Worm (Caenorhabditis elegans): Measurements from ENCODE around the gene daf-42.

The daf-42 gene

DNA sequence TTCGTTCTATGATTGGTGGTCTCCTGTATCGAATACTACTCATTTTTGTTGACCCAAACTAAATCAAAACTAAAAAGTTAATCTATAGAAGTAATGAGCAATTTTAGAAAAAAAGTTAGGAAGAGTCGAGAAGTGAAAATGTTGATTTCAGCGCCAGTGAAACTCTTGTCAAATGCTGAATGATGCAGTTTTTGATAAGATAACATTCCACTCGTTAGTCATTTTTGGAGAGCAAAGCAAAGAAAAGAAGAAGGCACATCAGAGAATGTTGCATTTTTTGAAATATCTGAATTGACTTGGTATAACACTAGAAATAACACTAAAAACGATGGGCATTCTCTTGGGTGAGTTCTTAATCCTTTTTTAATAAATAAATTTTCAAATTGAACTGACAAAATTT lies 17.7 kb downstream of the daf-42 start, which contains the start of gene sqst-2:
sqst-2 (minus strand) TSS at position 58 of the 400 bp plus-strand sequence.
- TF ChIP-seq nhr-76 (tag; optimal IDR thresholded peaks at IDR 0.05): no peak
- TF ChIP-seq mep-1 (tag; optimal IDR thresholded peaks at IDR 0.05): no peak
- no peak for TF ChIP-seq ham-2 (GFP tag; optimal IDR thresholded peaks at IDR 0.05)
- TF ChIP-seq lin-13 (tag; optimal IDR thresholded peaks at IDR 0.05): no peak
- no peak for TF ChIP-seq mab-5 (tag; optimal IDR thresholded peaks at IDR 0.05)
- TF ChIP-seq drap-1 (GFP tag; optimal IDR thresholded peaks at IDR 0.05): no peak
- TF ChIP-seq nhr-237 (tag; optimal IDR thresholded peaks at IDR 0.05): no peak
- no peak for TF ChIP-seq nhr-28 (tag; optimal IDR thresholded peaks at IDR 0.05)
- no peak for TF ChIP-seq bed-3 (GFP tag; optimal IDR thresholded peaks at IDR 0.05)
- TF ChIP-seq nhr-12 (tag; optimal IDR thresholded peaks at IDR 0.05): no peak

DNA sequence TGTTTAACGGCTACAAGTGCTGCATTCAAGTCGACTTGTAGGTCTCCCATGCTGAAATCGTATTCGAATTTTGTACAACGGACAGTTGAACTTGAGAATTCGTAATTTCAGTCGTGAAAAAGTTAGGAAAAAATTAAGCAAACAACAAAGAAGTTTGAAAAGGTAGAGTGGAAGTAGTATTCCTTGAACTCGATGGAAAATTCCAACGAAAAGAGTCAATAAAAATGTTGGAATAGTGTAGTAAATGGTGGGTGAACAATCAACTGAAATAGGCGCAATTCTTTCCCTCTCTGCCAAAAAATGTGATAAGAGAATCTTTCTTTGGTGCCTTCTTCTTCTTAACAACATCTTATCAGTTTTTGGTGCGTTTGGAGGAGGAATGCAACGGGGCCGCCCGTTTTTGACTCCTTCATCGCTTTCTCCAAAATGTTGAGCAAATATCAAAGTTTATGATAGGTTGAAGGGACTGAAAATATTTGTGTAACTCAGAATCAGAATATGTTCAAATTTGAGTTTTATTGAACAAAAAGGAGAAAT lies 20.0 kb downstream of the daf-42 start, which contains the start of gene ifo-1:
ifo-1 (minus strand) TSS at position 51 of the 537 bp plus-strand sequence.
- TF ChIP-seq unc-120 (tag; optimal IDR thresholded peaks at IDR 0.05; ENCODE audit: poor library complexity, severe bottlenecking) (no peak), blmp-1 (tag; optimal IDR thresholded peaks at IDR 0.05) (no peak), ham-2 (GFP tag; optimal IDR thresholded peaks at IDR 0.05) (no peak), zip-8 (tag; optimal IDR thresholded peaks at IDR 0.05) (no peak), nhr-28 (tag; optimal IDR thresholded peaks at IDR 0.05) (no peak), lsy-2 (tag; optimal IDR thresholded peaks at IDR 0.05) (no peak), ceh-39 (tag; optimal IDR thresholded peaks at IDR 0.05) (no peak), bed-3 (GFP tag; optimal IDR thresholded peaks at IDR 0.05) (no peak), cnd-1 (tag; optimal IDR thresholded peaks at IDR 0.05) (no peak), sptf-1 (tag; optimal IDR thresholded peaks at IDR 0.05) (no peak), ztf-11 (tag; optimal IDR thresholded peaks at IDR 0.05) (no peak), ceh-43 (GFP tag; optimal IDR thresholded peaks at IDR 0.05) (no peak), hlh-1 (tag; optimal IDR thresholded peaks at IDR 0.05) (no peak), M03D4.4 (tag; optimal IDR thresholded peaks at IDR 0.05) (no peak), nhr-12 (tag; optimal IDR thresholded peaks at IDR 0.05) (no peak)

DNA sequence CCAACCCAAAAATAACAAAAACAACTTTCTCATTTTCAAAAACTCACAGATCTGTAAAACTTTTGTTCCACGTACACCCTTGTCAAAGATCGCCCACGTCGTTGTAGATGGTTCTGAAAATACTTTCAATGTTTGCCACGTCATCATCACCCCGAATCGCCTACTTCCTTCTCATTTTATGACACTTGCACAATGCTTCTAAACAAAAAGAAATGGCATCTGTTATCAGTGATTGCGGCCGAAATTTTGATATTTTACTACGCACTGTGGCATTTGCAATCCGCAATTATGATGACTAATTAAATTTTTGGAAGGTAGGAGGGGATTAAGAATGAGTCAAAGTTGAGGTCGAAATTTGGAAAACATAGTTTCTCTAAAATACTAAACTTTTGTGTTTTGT lies 21.0 kb downstream of the daf-42 start:
- TF ChIP-seq unc-39 (tag; optimal IDR thresholded peaks at IDR 0.05) (no peak), unc-120 (tag; optimal IDR thresholded peaks at IDR 0.05; ENCODE audit: poor library complexity, severe bottlenecking) (no peak), mep-1 (tag; optimal IDR thresholded peaks at IDR 0.05) (no peak), lin-13 (tag; optimal IDR thresholded peaks at IDR 0.05) (no peak), bed-3 (GFP tag; optimal IDR thresholded peaks at IDR 0.05) (no peak)

DNA sequence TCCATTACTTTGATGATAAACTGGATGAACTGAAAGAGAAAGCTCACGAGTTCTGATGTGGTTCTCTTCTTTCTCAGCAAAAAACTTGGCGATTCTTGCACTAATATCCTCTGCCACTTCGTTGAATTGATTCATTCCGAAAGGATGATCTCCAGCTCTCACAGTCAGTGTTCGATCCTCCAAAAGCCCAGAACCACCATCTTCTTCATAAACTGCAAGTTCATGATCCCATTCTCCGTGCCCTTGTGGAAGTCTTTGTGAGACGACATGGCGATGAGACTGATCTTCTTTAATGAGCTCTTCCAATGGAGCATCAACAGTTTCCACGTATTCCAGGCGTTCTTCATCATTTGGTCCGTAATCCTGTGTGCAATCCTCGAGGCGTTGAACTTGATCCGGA lies 21.7 kb downstream of the daf-42 start:
- TF ChIP-seq lin-13 (tag; optimal IDR thresholded peaks at IDR 0.05): no peak
- TF ChIP-seq M03D4.4 (tag; optimal IDR thresholded peaks at IDR 0.05): no peak
- TF ChIP-seq flh-1 (GFP tag; optimal IDR thresholded peaks at IDR 0.05): no peak
- TF ChIP-seq elt-3 (tag; optimal IDR thresholded peaks at IDR 0.05): no peak
- no peak for TF ChIP-seq zip-8 (tag; optimal IDR thresholded peaks at IDR 0.05)
- no peak for TF ChIP-seq nhr-12 (tag; optimal IDR thresholded peaks at IDR 0.05)
- no peak for TF ChIP-seq tbx-8 (GFP tag; optimal IDR thresholded peaks at IDR 0.05)
- TF ChIP-seq pha-4 (tag; optimal IDR thresholded peaks at IDR 0.05): no peak
- no peak for TF ChIP-seq bed-3 (GFP tag; optimal IDR thresholded peaks at IDR 0.05)
- no peak for TF ChIP-seq unc-120 (tag; optimal IDR thresholded peaks at IDR 0.05; ENCODE audit: poor library complexity, severe bottlenecking)
- no peak for TF ChIP-seq cnd-1 (tag; optimal IDR thresholded peaks at IDR 0.05)
- TF ChIP-seq sem-2 (GFP tag; optimal IDR thresholded peaks at IDR 0.05): no peak

DNA sequence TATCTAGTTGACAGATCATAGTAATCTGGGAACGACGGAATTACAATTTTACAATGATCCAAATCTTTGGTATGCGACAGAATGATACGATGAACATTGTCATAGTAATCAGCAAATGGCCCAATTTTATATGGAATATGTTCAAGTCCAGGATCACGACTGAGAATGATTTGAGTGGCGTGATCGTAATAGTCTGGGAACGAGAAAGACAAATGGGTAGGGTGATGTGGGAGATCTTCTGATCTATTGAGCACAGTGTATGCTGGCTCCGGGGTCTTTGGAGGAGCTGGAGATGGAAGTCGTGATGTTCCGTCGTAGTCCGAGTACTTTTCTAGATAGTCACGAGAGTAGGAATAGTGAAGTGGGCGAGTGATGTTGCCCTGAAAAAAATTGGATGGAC lies 22.7 kb downstream of the daf-42 start:
- TF ChIP-seq pha-4 (tag; optimal IDR thresholded peaks at IDR 0.05) (no peak), drap-1 (GFP tag; optimal IDR thresholded peaks at IDR 0.05) (no peak)

DNA sequence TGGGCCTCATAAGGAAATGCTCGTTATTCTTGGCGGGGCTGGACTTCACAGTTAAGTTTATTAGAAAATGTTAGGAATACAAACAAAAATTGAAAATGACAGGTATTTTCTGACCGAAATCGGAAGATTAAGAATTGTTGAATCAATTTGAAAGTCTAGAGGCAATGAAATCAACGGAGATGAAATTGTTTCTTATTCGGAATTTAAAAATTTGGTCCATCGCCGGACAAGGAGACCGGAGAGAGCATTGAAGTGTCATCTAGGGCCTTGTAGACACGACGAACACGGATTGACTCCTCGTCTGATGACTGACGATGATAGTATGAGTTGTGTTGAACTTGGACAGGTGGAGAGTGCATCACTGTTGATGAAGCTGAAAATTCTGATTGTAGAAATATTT lies 26.0 kb downstream of the daf-42 start:
- no peak for TF ChIP-seq nhr-28 (tag; optimal IDR thresholded peaks at IDR 0.05)
- TF ChIP-seq hlh-1 (tag; optimal IDR thresholded peaks at IDR 0.05): no peak
- no peak for TF ChIP-seq unc-39 (tag; optimal IDR thresholded peaks at IDR 0.05)
- no peak for TF ChIP-seq mls-2 (tag; optimal IDR thresholded peaks at IDR 0.05)
- no peak for TF ChIP-seq ham-2 (GFP tag; optimal IDR thresholded peaks at IDR 0.05)
- TF ChIP-seq lin-13 (tag; optimal IDR thresholded peaks at IDR 0.05): no peak
- TF ChIP-seq pha-4 (tag; optimal IDR thresholded peaks at IDR 0.05): no peak
- no peak for TF ChIP-seq zip-8 (tag; optimal IDR thresholded peaks at IDR 0.05)
- no peak for TF ChIP-seq unc-62 (GFP tag; optimal IDR thresholded peaks at IDR 0.05)
- TF ChIP-seq nhr-2 (tag; optimal IDR thresholded peaks at IDR 0.05): no peak
- TF ChIP-seq ztf-11 (tag; optimal IDR thresholded peaks at IDR 0.05): no peak
- no peak for TF ChIP-seq drap-1 (GFP tag; optimal IDR thresholded peaks at IDR 0.05)
- TF ChIP-seq ceh-39 (tag; optimal IDR thresholded peaks at IDR 0.05): no peak

Data from whole organism, mixed stage, embryonic.